Worm (Caenorhabditis elegans) whole organism, mixed stage, embryonic: ENCODE data around the gene F07G6.12.

Source experiments
- ceh-43 ChIP-seq: fragments of 200-800 bp; sonication (Bioruptor generic); optimal IDR thresholded peaks from 2 replicates; lab custom pipeline; 2018; ENCODE audit warnings: mild to moderate bottlenecking, missing genetic modification characterization, moderate library complexity, missing compliant biosample characterization
- drap-1 ChIP-seq: fragments of 200-800 bp; sonication (Bioruptor generic); optimal IDR thresholded peaks from 3 replicates; lab custom pipeline; 2018; ENCODE audit warnings: mild to moderate bottlenecking, missing genetic modification characterization, missing compliant biosample characterization
- mep-1 ChIP-seq: fragments of 150-350 bp; optimal IDR thresholded peaks from 2 replicates; lab custom pipeline; 2017; ENCODE audit warnings: missing biosample characterization, missing genetic modification reagents, missing genetic modification characterization, inconsistent platforms
- nhr-12 ChIP-seq: fragments of 150-350 bp; optimal IDR thresholded peaks from 2 replicates; lab custom pipeline; 2014; ENCODE audit warnings: missing biosample characterization, missing genetic modification characterization
- sptf-1 ChIP-seq: sonication (generic microtip); optimal IDR thresholded peaks from 2 replicates; lab custom pipeline; 2017; ENCODE audit warnings: mild to moderate bottlenecking, missing genetic modification characterization, moderate library complexity, missing compliant biosample characterization
- unc-39 ChIP-seq: fragments of 150-350 bp; optimal IDR thresholded peaks from 2 replicates; lab custom pipeline; 2014; ENCODE audit warnings: missing biosample characterization, missing genetic modification characterization
- ztf-11 ChIP-seq: fragments of 150-350 bp; optimal IDR thresholded peaks from 2 replicates; lab custom pipeline; 2014; ENCODE audit warnings: missing biosample characterization, missing genetic modification characterization

DNA sequence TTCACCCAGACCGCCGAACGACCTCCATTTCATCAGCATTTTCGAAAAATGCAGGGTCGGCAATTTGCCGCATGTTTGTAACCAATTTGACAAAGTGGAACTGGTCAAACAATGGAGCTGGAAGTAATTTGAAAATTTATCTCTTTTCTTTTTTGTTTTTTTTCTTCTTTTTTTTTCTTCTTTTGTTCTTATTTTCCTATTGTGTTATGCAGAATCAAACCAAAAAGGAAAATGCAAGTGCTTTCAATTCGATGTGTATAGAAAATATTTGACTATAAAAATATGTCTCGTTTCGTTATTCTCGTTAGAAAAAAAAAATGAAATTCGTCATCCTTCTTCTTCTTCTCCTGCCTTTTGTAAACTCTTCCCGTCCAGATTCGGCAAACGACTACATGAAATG is 1.6 kb downstream of the F07G6.12 start, which contains the start of gene F07G6.10:
- no peak for TF ChIP-seq unc-39 (tag; lab: Kevin White, UChicago)
- TF ChIP-seq drap-1 (GFP tag; lab: Kevin White, UChicago), result no peak
- TF ChIP-seq ceh-43, result no peak
- TF ChIP-seq mep-1, result no peak
- no peak for TF ChIP-seq sptf-1
- no peak for TF ChIP-seq ztf-11 (tag; lab: Kevin White, UChicago)
- no peak for TF ChIP-seq nhr-12 (tag; lab: Kevin White, UChicago)
